Worm (Caenorhabditis elegans) whole organism, early embryonic: ENCODE results near the gene slc-36.3.

Source experiments
- F13C5.2 ChIP-seq: sonication (generic microtip); optimal IDR thresholded peaks from 2 replicates; lab custom pipeline; 2017; ENCODE audit warnings: mild to moderate bottlenecking, missing genetic modification characterization, inconsistent platforms, missing compliant biosample characterization
- ama-1 ChIP-seq: fragments of 150-350 bp; optimal IDR thresholded peaks from 2 replicates; lab custom pipeline; 2014

ce11 chrV:20547048-20547447 lies 3.1 kb upstream of the slc-36.3 start, which contains the start of gene Y38H6C.18:
- no peak for TF ChIP-seq F13C5.2 (tag; lab: Kevin White, UChicago)
- no peak for TF ChIP-seq ama-1 (lab: Kevin White, UChicago)
